Worm (Caenorhabditis elegans) whole organism, L4/young adult: Measurements from ENCODE around the gene C33D9.6.

Source experiments
- W03F9.2 ChIP-seq: fragments of 150-350 bp; optimal IDR thresholded peaks from 2 replicates; lab custom pipeline; 2014; ENCODE audit warnings: missing biosample characterization, missing genetic modification characterization
- dao-5 ChIP-seq: sonication (generic microtip); optimal IDR thresholded peaks from 2 replicates; lab custom pipeline; 2016; ENCODE audit warnings: missing genotype, missing genetic modification characterization, moderate library complexity, missing compliant biosample characterization
- him-1 ChIP-seq: sonication (generic microtip); optimal IDR thresholded peaks from 2 replicates; lab custom pipeline; 2016; ENCODE audit warnings: missing genotype, missing genetic modification reagents, missing genetic modification characterization, missing compliant biosample characterization

DNA sequence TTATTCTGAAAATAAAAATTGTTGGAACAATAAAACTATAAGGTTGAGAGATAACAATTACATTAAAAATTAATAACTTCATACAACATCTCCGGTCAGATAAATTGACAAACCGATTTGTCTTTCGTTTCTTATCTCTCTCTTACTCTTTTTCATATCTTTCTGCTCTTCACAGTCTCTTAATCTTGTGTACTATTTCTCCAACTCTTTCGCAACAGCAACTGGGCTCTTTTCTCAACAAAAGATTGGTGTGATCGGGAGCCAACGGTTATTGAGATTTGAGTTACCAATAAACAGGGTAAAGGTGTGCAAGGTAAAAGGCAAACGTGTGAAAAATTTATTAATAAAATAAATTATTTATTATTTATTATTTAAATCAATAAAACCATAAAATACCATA lies 8.7 kb upstream of the C33D9.6 start, which contains the start of gene C33D9.8:
- TF ChIP-seq W03F9.2 (tag; lab: Kevin White, UChicago), result no peak
- no peak for TF ChIP-seq him-1 (tag; lab: Kevin White, UChicago)
- no peak for TF ChIP-seq dao-5 (tag; lab: Kevin White, UChicago)
